Fruit fly (Drosophila melanogaster): ENCODE results near the gene CG14570.

DNA sequence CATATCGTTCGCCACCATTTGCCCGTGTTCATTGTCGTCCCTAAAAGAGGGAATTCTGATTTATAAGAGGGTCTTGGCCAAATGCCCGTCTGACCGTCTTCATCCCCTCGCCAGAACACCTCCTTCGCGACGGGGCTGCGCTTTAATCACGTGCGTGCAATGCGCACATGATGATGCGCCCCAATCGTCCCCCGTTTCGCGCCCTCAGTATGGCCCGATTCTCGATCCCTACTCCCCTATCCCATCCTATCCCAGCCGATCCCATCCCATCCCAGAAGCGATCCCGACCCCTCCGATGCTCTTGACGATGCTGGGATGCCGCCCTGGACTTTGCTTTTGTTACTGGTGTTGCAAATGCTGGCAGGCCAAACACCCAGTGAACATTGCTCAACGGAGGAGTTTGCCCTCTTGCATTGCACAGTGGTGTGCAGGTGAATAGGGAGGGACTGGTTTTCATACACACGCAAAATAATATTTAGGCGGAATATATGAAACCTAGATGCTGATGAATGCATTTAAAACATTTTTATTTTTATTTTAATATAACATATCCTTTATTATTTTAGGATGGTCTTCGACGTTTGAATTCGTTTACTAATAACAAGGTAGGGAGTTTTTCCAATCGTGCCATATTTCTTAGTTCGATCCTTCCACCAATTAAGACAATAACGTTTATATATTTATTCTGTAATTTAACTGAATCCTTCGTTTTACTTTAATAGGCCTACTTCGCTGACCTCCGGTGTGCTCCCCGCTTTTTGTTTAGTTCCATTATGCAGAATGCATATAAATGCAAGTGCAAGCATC is 20.3 kb downstream of the CG14570 start:
- TF ChIP-seq Hr78 (GFP tag; optimal IDR thresholded peaks at IDR 0.05), result no peak
- TF ChIP-seq Jra (GFP tag; optimal IDR thresholded peaks at IDR 0.05), result no peak
- TF ChIP-seq psq (GFP tag; optimal IDR thresholded peaks at IDR 0.05), result peak; percentile 79
- TF ChIP-seq Hr83 (GFP tag; optimal IDR thresholded peaks at IDR 0.05; ENCODE audit: poor library complexity, severe bottlenecking), result peak; percentile 54
- TF ChIP-seq usp (GFP tag; optimal IDR thresholded peaks at IDR 0.05), result no peak
- TF ChIP-seq h (GFP tag; optimal IDR thresholded peaks at IDR 0.05), result peak; percentile 74
- TF ChIP-seq Abd-B (GFP tag; optimal IDR thresholded peaks at IDR 0.05), result no peak
- TF ChIP-seq Rel (GFP tag; optimal IDR thresholded peaks at IDR 0.05), result no peak
- peak; percentile 2 for TF ChIP-seq Rel (tag; optimal IDR thresholded peaks at IDR 0.05)
- TF ChIP-seq CrebA (GFP tag; optimal IDR thresholded peaks at IDR 0.05; ENCODE audit: borderline replicate concordance), result peak; percentile 1
- TF ChIP-seq Dfd (GFP tag; optimal IDR thresholded peaks at IDR 0.05), result no peak
- peak; percentile 58 for TF ChIP-seq woc (GFP tag; optimal IDR thresholded peaks at IDR 0.05)
- TF ChIP-seq fru (GFP tag; optimal IDR thresholded peaks at IDR 0.05), result peak; percentile 71
- TF ChIP-seq pan (optimal IDR thresholded peaks at IDR 0.05), result no peak
- TF ChIP-seq foxo (GFP tag; optimal IDR thresholded peaks at IDR 0.05), result peak in 1 of 2 experiments; percentile 75
